Fruit fly (Drosophila melanogaster): ENCODE data around the gene CG31715.

DNA sequence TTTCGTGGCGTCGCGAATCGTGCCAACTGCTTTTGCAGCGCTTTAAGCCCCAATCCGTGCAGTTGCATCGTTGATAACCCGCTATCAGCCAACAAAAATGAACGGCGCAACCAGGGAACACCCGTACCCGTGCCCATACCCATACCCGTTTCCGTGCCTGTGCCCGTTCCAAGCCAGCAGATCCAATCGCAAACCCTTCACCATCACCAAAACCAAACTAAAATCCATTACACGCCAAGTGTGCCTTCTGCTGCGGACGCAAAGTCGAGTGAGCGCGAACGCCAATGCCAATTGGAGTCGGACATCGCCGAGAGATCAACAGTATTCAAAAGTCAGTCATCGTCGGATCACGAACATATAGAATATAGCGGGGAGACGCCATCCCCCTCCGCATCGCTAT, 7.2 kb upstream of the CG31715 start:
- TF ChIP-seq CG8478 (optimal IDR thresholded peaks at IDR 0.05) (no peak), CTCF (optimal IDR thresholded peaks at IDR 0.05) (no peak)
